Worm (Caenorhabditis elegans) whole organism, young adult: Measurements from ENCODE around the gene col-171.
A peak's percentile ranks its signal among the peaks of the same experiment; 100 is the strongest.

Experiments
- B0336.3 ChIP-seq: fragments of 200-800 bp; sonication (Bioruptor generic); IDR thresholded peaks from 2 replicates; pipeline ENCODE4 v1.3.6; 2022; ENCODE audit warnings: missing genetic modification characterization, missing compliant biosample characterization
- C06A6.2 ChIP-seq: fragments of 200-800 bp; sonication (Bioruptor generic); conservative IDR thresholded peaks from 2 replicates; pipeline ENCODE4 v1.3.6; 2022; ENCODE audit warnings: missing genetic modification characterization, missing compliant biosample characterization
- F10E7.11 ChIP-seq: sonication (generic microtip); optimal IDR thresholded peaks from 2 replicates; lab custom pipeline; 2017; ENCODE audit warnings: mild to moderate bottlenecking, missing genetic modification characterization, moderate library complexity, missing compliant biosample characterization
- F52B5.7 ChIP-seq: sonication (generic microtip); optimal IDR thresholded peaks from 2 replicates; lab custom pipeline; 2016; ENCODE audit warnings: mild to moderate bottlenecking, missing genetic modification characterization, missing compliant biosample characterization
- F55B11.4 ChIP-seq: sonication (generic microtip); optimal IDR thresholded peaks from 2 replicates; lab custom pipeline; 2016; ENCODE audit warnings: missing compliant biosample characterization, missing genetic modification characterization, borderline replicate concordance; ENCODE audit not compliant: insufficient read depth
- K11D2.4 ChIP-seq: fragments of 200-800 bp; sonication (Bioruptor generic); IDR thresholded peaks from 2 replicates; pipeline ENCODE4 v1.3.6; 2022; ENCODE audit warnings: missing genetic modification reagents, missing genetic modification characterization, missing compliant biosample characterization
- akir-1 ChIP-seq: fragments of 200-800 bp; sonication (Bioruptor generic); optimal IDR thresholded peaks from 2 replicates; lab custom pipeline; 2018; ENCODE audit warnings: mild to moderate bottlenecking, missing genetic modification characterization, moderate library complexity, missing compliant biosample characterization
- aptf-3 ChIP-seq: fragments of 200-800 bp; sonication (Bioruptor generic); IDR thresholded peaks from 2 replicates; pipeline ENCODE4 v1.3.6; 2022; ENCODE audit warnings: missing genetic modification characterization, missing compliant biosample characterization
- athp-1 ChIP-seq: sonication (generic microtip); optimal IDR thresholded peaks from 2 replicates; lab custom pipeline; 2017; ENCODE audit warnings: mild to moderate bottlenecking, missing genetic modification characterization, missing compliant biosample characterization
- attf-6 ChIP-seq: fragments of 200-800 bp; sonication (Bioruptor generic); IDR thresholded peaks from 2 replicates; pipeline ENCODE4 v1.3.6; 2022; ENCODE audit warnings: missing genetic modification reagents, missing genetic modification characterization, missing compliant biosample characterization
- bed-1 ChIP-seq: fragments of 200-800 bp; sonication (Bioruptor generic); IDR thresholded peaks from 2 replicates; pipeline ENCODE4 v1.3.6; 2022; ENCODE audit warnings: missing genetic modification reagents, missing genetic modification characterization, missing compliant biosample characterization
- bed-2 ChIP-seq: fragments of 200-800 bp; sonication (Bioruptor generic); IDR thresholded peaks from 2 replicates; pipeline ENCODE4 v1.3.6; 2022; ENCODE audit warnings: missing genetic modification reagents, missing genetic modification characterization, missing compliant biosample characterization
- cebp-1 ChIP-seq, 2 experiments: fragments of 200-800 bp in 1 of 2; sonication (Bioruptor generic) in 1 of 2; sonication (generic microtip) in 1 of 2; IDR thresholded peaks in 1 of 2; optimal IDR thresholded peaks in 1 of 2; 2 replicates each; pipeline versions ENCODE4 v1.3.6 to Lab custom; 2017 to 2022; ENCODE audit warnings: missing compliant biosample characterization in 2 of 2, missing genetic modification characterization in 2 of 2, mild to moderate bottlenecking in 1 of 2, missing genetic modification reagents in 1 of 2, moderate library complexity in 1 of 2
- ceh-100 ChIP-seq: fragments of 200-800 bp; sonication (Bioruptor generic); IDR thresholded peaks from 2 replicates; pipeline ENCODE4 v1.3.6; 2022; ENCODE audit warnings: missing genetic modification reagents, missing genetic modification characterization, missing compliant biosample characterization
- ceh-79 ChIP-seq: sonication (generic microtip); optimal IDR thresholded peaks from 2 replicates; lab custom pipeline; 2017; ENCODE audit warnings: mild to moderate bottlenecking, missing genetic modification characterization, missing compliant biosample characterization
- ceh-91 ChIP-seq: fragments of 200-800 bp; sonication (Bioruptor generic); IDR thresholded peaks from 2 replicates; pipeline ENCODE4 v1.3.6; 2022; ENCODE audit warnings: missing genetic modification reagents, missing genetic modification characterization, missing compliant biosample characterization
- dpl-1 ChIP-seq: fragments of 150-350 bp; optimal IDR thresholded peaks from 2 replicates; lab custom pipeline; 2014; ENCODE audit warnings: missing biosample characterization, missing genetic modification reagents, missing genetic modification characterization
- ekl-4 ChIP-seq: fragments of 200-800 bp; sonication (Bioruptor generic); IDR thresholded peaks from 2 replicates; pipeline ENCODE4 v1.3.6; 2022; ENCODE audit warnings: missing genetic modification reagents, missing genetic modification characterization, missing compliant biosample characterization
- gei-17 ChIP-seq: fragments of 200-800 bp; sonication (Bioruptor generic); optimal IDR thresholded peaks from 2 replicates; lab custom pipeline; 2018; ENCODE audit warnings: mild to moderate bottlenecking, missing genetic modification characterization, missing compliant biosample characterization
- hlh-12 ChIP-seq: sonication (generic microtip); optimal IDR thresholded peaks from 2 replicates; lab custom pipeline; 2016; ENCODE audit warnings: missing genetic modification characterization, missing compliant biosample characterization
- hsf-1 ChIP-seq: fragments of 200-800 bp; sonication (Bioruptor generic); IDR thresholded peaks from 2 replicates; pipeline ENCODE4 v1.3.6; 2022; ENCODE audit warnings: missing genetic modification reagents, missing genetic modification characterization, missing compliant biosample characterization
- lin-35 ChIP-seq, 3 experiments: fragments of 150-350 bp in 2 of 3; sonication (generic microtip) in 1 of 3; optimal IDR thresholded peaks; 2 replicates each; lab custom pipeline; 2014 to 2018; ENCODE audit warnings: missing biosample characterization in 3 of 3, missing genetic modification characterization in 3 of 3, missing genetic modification reagents in 3 of 3
- lir-1 ChIP-seq: fragments of 200-800 bp; sonication (Bioruptor generic); conservative IDR thresholded peaks from 2 replicates; pipeline ENCODE4 v1.3.6; 2022; ENCODE audit warnings: missing genetic modification reagents, missing genetic modification characterization, missing compliant biosample characterization
- lsl-1 ChIP-seq: fragments of 200-800 bp; sonication (Bioruptor generic); optimal IDR thresholded peaks from 2 replicates; lab custom pipeline; 2018; ENCODE audit warnings: mild to moderate bottlenecking, missing genetic modification characterization, moderate library complexity, missing compliant biosample characterization
- madf-10 ChIP-seq: sonication (generic microtip); optimal IDR thresholded peaks from 2 replicates; lab custom pipeline; 2016; ENCODE audit warnings: mild to moderate bottlenecking, missing genetic modification characterization, missing compliant biosample characterization
- mxl-1 ChIP-seq: sonication (generic microtip); optimal IDR thresholded peaks from 2 replicates; lab custom pipeline; 2016; ENCODE audit warnings: missing genetic modification characterization, missing compliant biosample characterization
- nfyb-1 ChIP-seq: fragments of 200-800 bp; sonication (Bioruptor generic); IDR thresholded peaks from 2 replicates; pipeline ENCODE4 v1.3.6; 2022; ENCODE audit warnings: missing genetic modification reagents, missing genetic modification characterization, missing compliant biosample characterization
- nhr-179 ChIP-seq: sonication (generic microtip); optimal IDR thresholded peaks from 2 replicates; lab custom pipeline; 2016; ENCODE audit warnings: mild to moderate bottlenecking, missing genetic modification characterization, missing compliant biosample characterization
- pha-4 ChIP-seq: fragments of 150-350 bp; sonication (generic microtip); optimal IDR thresholded peaks from 2 replicates; lab custom pipeline; 2014; ENCODE audit warnings: missing biosample characterization, missing genetic modification reagents, missing genetic modification characterization
- sdz-38 ChIP-seq: sonication (generic microtip); optimal IDR thresholded peaks from 2 replicates; lab custom pipeline; 2016; ENCODE audit warnings: missing genotype, missing genetic modification characterization, missing compliant biosample characterization
- sea-2 ChIP-seq: fragments of 200-800 bp; sonication (Bioruptor generic); IDR thresholded peaks from 2 replicates; pipeline ENCODE4 v1.3.6; 2022; ENCODE audit warnings: missing genetic modification characterization, missing compliant biosample characterization
- snpc-1.3 ChIP-seq: sonication (generic microtip); optimal IDR thresholded peaks from 2 replicates; lab custom pipeline; 2017; ENCODE audit warnings: missing genetic modification characterization, mild to moderate bottlenecking, missing compliant biosample characterization, antibody characterized with exemption, moderate library complexity, missing genotype, missing genetic modification reagents; ENCODE audit not compliant: insufficient read depth
- snpc-4 ChIP-seq, 5 experiments: fragments of 150-350 bp in 1 of 5; sonication (generic microtip) in 4 of 5; optimal IDR thresholded peaks; 2 replicates each; lab custom pipeline; 2014 to 2018; ENCODE audit warnings: missing genetic modification characterization in 5 of 5, missing biosample characterization in 3 of 5, antibody characterized with exemption in 2 of 5, mild to moderate bottlenecking in 2 of 5, missing compliant biosample characterization in 2 of 5, missing genotype in 2 of 5, moderate library complexity in 2 of 5, missing genetic modification reagents in 1 of 5
- sptf-2 ChIP-seq: fragments of 200-800 bp; sonication (Bioruptor generic); optimal IDR thresholded peaks from 2 replicates; lab custom pipeline; 2018; ENCODE audit warnings: mild to moderate bottlenecking, missing genetic modification characterization, missing compliant biosample characterization
- xnd-1 ChIP-seq: sonication (generic microtip); optimal IDR thresholded peaks from 2 replicates; lab custom pipeline; 2016; ENCODE audit warnings: missing genotype, missing genetic modification reagents, missing genetic modification characterization, missing compliant biosample characterization
- ztf-22 ChIP-seq: fragments of 200-800 bp; sonication (Bioruptor generic); optimal IDR thresholded peaks from 2 replicates; lab custom pipeline; 2018; ENCODE audit warnings: mild to moderate bottlenecking, missing genetic modification characterization, moderate library complexity, missing compliant biosample characterization
- ztf-26 ChIP-seq: sonication (generic microtip); optimal IDR thresholded peaks from 2 replicates; lab custom pipeline; 2017; ENCODE audit warnings: missing genetic modification characterization, missing compliant biosample characterization

Gene col-171

ce11 chrX:6371192-6372116 is 37.4 kb downstream of the col-171 start (continued):
- TF ChIP-seq hlh-12 (tag; lab: Kevin White, UChicago) (peak; percentile 41), athp-1 (tag; lab: Kevin White, UChicago) (peak; percentile 6), snpc-1.3 (peak; percentile 85), gei-17 (GFP tag; lab: Kevin White, UChicago) (peak; percentile 28), sptf-2 (GFP tag; lab: Kevin White, UChicago) (peak; percentile 41), dpl-1 (GFP tag; lab: Kevin White, UChicago) (no peak), lir-1 (GFP tag; lab: Robert Waterston, UW) (peak; percentile 35), sea-2 (GFP tag; lab: Robert Waterston, UW) (no peak), ceh-79 (tag; lab: Kevin White, UChicago) (peak; percentile 63), nfyb-1 (GFP tag; lab: Robert Waterston, UW) (peak; percentile 88), K11D2.4 (GFP tag; lab: Robert Waterston, UW) (0 out of 2 replicates have a peak, but pooled peaks have one; percentile 26), mxl-1 (peak; percentile 56), hsf-1 (no peak)

DNA sequence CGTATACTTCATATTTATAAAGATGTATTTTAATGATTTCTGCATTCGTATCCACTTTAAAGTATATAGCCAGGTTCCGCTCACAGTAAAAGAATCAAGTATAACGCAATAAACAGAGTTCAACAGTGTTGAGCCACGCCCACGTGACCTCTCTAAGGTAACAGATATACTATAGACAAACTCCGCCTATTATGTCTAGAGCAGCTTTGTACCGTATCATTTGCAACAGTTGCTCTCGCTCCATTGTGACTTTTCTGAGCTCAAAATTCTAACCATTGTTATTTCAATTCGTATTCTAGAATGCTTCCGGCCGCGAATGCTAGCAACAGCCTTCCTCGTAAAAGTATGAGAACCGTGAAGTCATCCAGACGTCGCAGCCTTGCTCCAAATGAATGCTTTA is 39.2 kb downstream of the col-171 start, which contains the start of gene C03B1.17:
TSS of gene C03B1.17 (plus strand) at position 301 of the 400 bp plus-strand sequence.
- TF ChIP-seq dpl-1 (GFP tag; lab: Kevin White, UChicago) (no peak), nhr-179 (tag; lab: Kevin White, UChicago) (no peak), ztf-26 (tag; lab: Kevin White, UChicago) (no peak), pha-4 (no peak), hsf-1 (no peak), F10E7.11 (tag; lab: Kevin White, UChicago) (no peak), xnd-1 (tag; lab: Kevin White, UChicago) (no peak), sptf-2 (GFP tag; lab: Kevin White, UChicago) (no peak), F52B5.7 (tag; lab: Kevin White, UChicago) (no peak), K11D2.4 (GFP tag; lab: Robert Waterston, UW) (no peak), akir-1 (GFP tag; lab: Kevin White, UChicago) (no peak), attf-6 (GFP tag; lab: Robert Waterston, UW) (no peak), cebp-1 (GFP tag; IDR thresholded peaks at IDR 0.05; lab: Robert Waterston, UW) (no peak), cebp-1 (tag; optimal IDR thresholded peaks at IDR 0.05; lab: Kevin White, UChicago) (no peak), aptf-3 (no peak), athp-1 (tag; lab: Kevin White, UChicago) (no peak)

DNA sequence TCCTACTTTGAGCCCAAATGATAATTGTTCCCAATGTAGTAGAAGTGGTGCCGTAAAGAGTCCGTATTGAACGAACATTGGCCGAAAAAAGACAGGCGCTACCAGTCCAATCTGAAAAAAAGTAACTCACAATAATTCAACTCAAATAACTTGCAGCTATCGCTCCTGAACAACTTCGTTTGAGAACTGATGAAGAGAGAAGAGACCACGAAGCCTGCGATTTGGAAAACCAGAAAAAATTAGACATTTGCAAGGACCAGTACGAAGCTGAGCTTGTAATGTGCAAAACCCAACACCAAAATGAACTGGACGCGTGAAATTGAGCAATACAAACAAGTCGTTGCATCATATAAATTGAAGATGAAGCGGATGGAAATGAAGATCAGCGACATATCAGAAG is 40.4 kb downstream of the col-171 start, which contains the start of gene C03B1.1:
TSS of gene C03B1.1 (plus strand) at position 301 of the 400 bp plus-strand sequence.
- TF ChIP-seq lsl-1 (GFP tag; lab: Kevin White, UChicago), result no peak
- TF ChIP-seq B0336.3 (GFP tag; lab: Robert Waterston, UW), result no peak
- TF ChIP-seq pha-4, result no peak
- TF ChIP-seq C06A6.2 (GFP tag; lab: Robert Waterston, UW), result no peak
- TF ChIP-seq F55B11.4 (tag; lab: Kevin White, UChicago), result no peak
- TF ChIP-seq sdz-38 (tag; lab: Kevin White, UChicago), result no peak
- no peak for TF ChIP-seq ceh-91 (GFP tag; lab: Robert Waterston, UW)
- TF ChIP-seq ceh-100 (GFP tag; lab: Robert Waterston, UW), result no peak
- no peak for TF ChIP-seq madf-10
- TF ChIP-seq lin-35 (GFP tag; optimal IDR thresholded peaks at IDR 0.05; lab: Kevin White, UChicago), result no peak
- no peak for TF ChIP-seq snpc-4 (GFP tag; optimal IDR thresholded peaks at IDR 0.05; lab: Kevin White, UChicago)
- TF ChIP-seq snpc-4 (tag; optimal IDR thresholded peaks at IDR 0.05; lab: Kevin White, UChicago), result no peak
- no peak for TF ChIP-seq bed-2 (GFP tag; lab: Robert Waterston, UW)
- TF ChIP-seq ztf-22 (GFP tag; lab: Kevin White, UChicago), result no peak
- TF ChIP-seq ekl-4 (GFP tag; lab: Robert Waterston, UW), result no peak
- no peak for TF ChIP-seq bed-1 (GFP tag; lab: Robert Waterston, UW)
